Fruit fly (Drosophila melanogaster): Measurements from ENCODE around the gene CG13022.

- TF ChIP-seq CG11762 (GFP tag; optimal IDR thresholded peaks at IDR 0.05; ENCODE audit: insufficient read depth) (no peak), Sox102F (GFP tag; optimal IDR thresholded peaks at IDR 0.05) (no peak), CG16779 (tag; optimal IDR thresholded peaks at IDR 0.05) (no peak), eg (GFP tag; IDR thresholded peaks at IDR 0.05) (peak; percentile 73), Blimp-1 (GFP tag; optimal IDR thresholded peaks at IDR 0.05) (no peak), Hr39 (GFP tag; optimal IDR thresholded peaks at IDR 0.05) (no peak), esn (GFP tag; optimal IDR thresholded peaks at IDR 0.05) (no peak), fd59A (GFP tag; optimal IDR thresholded peaks at IDR 0.05) (peak; percentile 31), CG9139 (GFP tag; optimal IDR thresholded peaks at IDR 0.05) (peak; percentile 14)
These were observed 46.0 kb downstream of the CG13022 start for dm6 chr3L:16892728-16893271.

Data from whole organism, prepupa.